Worm (Caenorhabditis elegans): ENCODE results near the gene C03G5.14.

ce11 chrX:8527950-8528349 is 6.2 kb downstream of the C03G5.14 start, which contains the start of gene flp-5:
- TF ChIP-seq cog-1 (tag; optimal IDR thresholded peaks at IDR 0.05) (no peak), med-1 (GFP tag; optimal IDR thresholded peaks at IDR 0.05; ENCODE audit: insufficient read depth) (no peak)

Data from whole organism, midembryonic.